Fruit fly (Drosophila melanogaster) whole organism, embryonic: Measurements from ENCODE around the gene AstC-R1.

ENCODE experiments used
- Abd-B ChIP-seq: fragments of 200-800 bp; sonication (Bioruptor generic); optimal IDR thresholded peaks from 2 replicates; lab custom pipeline; 2018; ENCODE audit warnings: missing biosample characterization, mild to moderate bottlenecking, missing genetic modification characterization, moderate library complexity
- Bgb ChIP-seq: fragments of 200-800 bp; sonication (Bioruptor generic); IDR thresholded peaks from 2 replicates; pipeline ENCODE4 v1.3.6; 2022; ENCODE audit warnings: missing biosample characterization, missing genetic modification characterization; ENCODE audit not compliant: partially characterized antibody
- CG10959 ChIP-seq: fragments of 200-800 bp; sonication (Bioruptor generic); IDR thresholded peaks from 2 replicates; pipeline ENCODE4 v1.3.6; 2022; ENCODE audit warnings: missing biosample characterization, missing genetic modification characterization
- CG11093 ChIP-seq: fragments of 200-800 bp; sonication (Bioruptor generic); IDR thresholded peaks from 3 replicates; pipeline ENCODE4 v1.3.6; 2022; ENCODE audit warnings: missing biosample characterization, missing genetic modification characterization
- CG12299 ChIP-seq: fragments of 200-800 bp; sonication (Bioruptor generic); optimal IDR thresholded peaks from 2 replicates; lab custom pipeline; 2018; ENCODE audit warnings: missing biosample characterization, mild to moderate bottlenecking, missing genetic modification characterization
- CG17361 ChIP-seq: fragments of 200-800 bp; sonication (Bioruptor generic); IDR thresholded peaks from 3 replicates; pipeline ENCODE4 v1.3.6; 2022; ENCODE audit warnings: missing biosample characterization, missing genetic modification characterization
- CG18619 ChIP-seq: fragments of 200-800 bp; sonication (Bioruptor generic); optimal IDR thresholded peaks from 3 replicates; lab custom pipeline; 2017; ENCODE audit warnings: missing biosample characterization, mild to moderate bottlenecking, missing genetic modification characterization
- CG3163 ChIP-seq: fragments of 200-800 bp; sonication (Bioruptor generic); optimal IDR thresholded peaks from 3 replicates; lab custom pipeline; 2016; ENCODE audit warnings: missing biosample characterization, missing genetic modification characterization
- CG34376 ChIP-seq: fragments of 200-800 bp; sonication (Bioruptor generic); optimal IDR thresholded peaks from 2 replicates; lab custom pipeline; 2018; ENCODE audit warnings: missing biosample characterization, mild to moderate bottlenecking, missing genetic modification characterization
- CG3995 ChIP-seq: fragments of 200-800 bp; sonication (Bioruptor generic); optimal IDR thresholded peaks from 3 replicates; lab custom pipeline; 2016; ENCODE audit warnings: missing biosample characterization, missing genetic modification characterization
- CG42726 ChIP-seq: fragments of 200-800 bp; sonication (Bioruptor generic); IDR thresholded peaks from 2 replicates; pipeline ENCODE4 v1.3.6; 2022; ENCODE audit warnings: missing biosample characterization, missing genetic modification characterization; ENCODE audit not compliant: partially characterized antibody
- CG4617 ChIP-seq: fragments of 200-800 bp; sonication (Bioruptor generic); optimal IDR thresholded peaks from 3 replicates; lab custom pipeline; 2016; ENCODE audit warnings: missing biosample characterization, missing genetic modification characterization, borderline replicate concordance
- CG6813 ChIP-seq: fragments of 200-800 bp; sonication (Bioruptor generic); optimal IDR thresholded peaks from 2 replicates; lab custom pipeline; 2017; ENCODE audit warnings: missing biosample characterization, missing genetic modification characterization, mild to moderate bottlenecking, moderate library complexity, missing genetic modification reagents
- CG7357 ChIP-seq: fragments of 200-800 bp; sonication (Bioruptor generic); IDR thresholded peaks from 3 replicates; pipeline ENCODE4 v1.3.6; 2022; ENCODE audit warnings: missing biosample characterization, missing genetic modification characterization
- CG7963 ChIP-seq: fragments of 200-800 bp; sonication (Bioruptor generic); IDR thresholded peaks from 3 replicates; pipeline ENCODE4 v1.3.6; 2022; ENCODE audit warnings: missing biosample characterization, missing genetic modification characterization; ENCODE audit not compliant: partially characterized antibody
- CG8290 ChIP-seq, 3 experiments: fragments of 200-800 bp; sonication (Bioruptor generic); optimal IDR thresholded peaks; 2 replicates each; lab custom pipeline; 2016 to 2019; ENCODE audit warnings: missing biosample characterization in 3 of 3, missing genetic modification characterization in 3 of 3, mild to moderate bottlenecking in 2 of 3, moderate library complexity in 1 of 3
- CG8924 ChIP-seq: fragments of 200-800 bp; optimal IDR thresholded peaks from 3 replicates; lab custom pipeline; 2019; ENCODE audit warnings: missing biosample characterization, mild to moderate bottlenecking, missing genetic modification characterization, moderate library complexity
- Doc3 ChIP-seq: fragments of 200-800 bp; sonication (Bioruptor generic); IDR thresholded peaks from 3 replicates; pipeline ENCODE4 v1.3.6; 2022; ENCODE audit warnings: missing biosample characterization, missing genetic modification characterization; ENCODE audit not compliant: partially characterized antibody
- HLH3B ChIP-seq: fragments of 200-800 bp; sonication (Bioruptor generic); IDR thresholded peaks from 2 replicates; pipeline ENCODE4 v1.3.6; 2022; ENCODE audit warnings: missing biosample characterization, missing genetic modification characterization
- Meics ChIP-seq: fragments of 200-800 bp; sonication (Bioruptor generic); optimal IDR thresholded peaks from 2 replicates; lab custom pipeline; 2017; ENCODE audit warnings: missing biosample characterization, mild to moderate bottlenecking, missing genetic modification characterization
- Mrtf ChIP-seq: fragments of 200-800 bp; sonication (Bioruptor generic); IDR thresholded peaks from 3 replicates; pipeline ENCODE4 v1.3.6; 2022; ENCODE audit warnings: missing biosample characterization, missing genetic modification characterization
- Oaz ChIP-seq: fragments of 200-800 bp; sonication (Bioruptor generic); IDR thresholded peaks from 2 replicates; pipeline ENCODE4 v1.3.6; 2022; ENCODE audit warnings: missing biosample characterization, missing genetic modification characterization
- Ptx1 ChIP-seq: fragments of 200-800 bp; sonication (Bioruptor generic); IDR thresholded peaks from 2 replicates; pipeline ENCODE4 v1.3.6; 2022; ENCODE audit warnings: missing biosample characterization, missing genetic modification characterization
- Ravus ChIP-seq: fragments of 200-800 bp; sonication (Bioruptor generic); IDR thresholded peaks from 2 replicates; pipeline ENCODE4 v1.3.6; 2022; ENCODE audit warnings: missing biosample characterization, missing genetic modification characterization
- Rfx ChIP-seq: fragments of 200-800 bp; sonication (Bioruptor generic); IDR thresholded peaks from 2 replicates; pipeline ENCODE4 v1.3.6; 2022; ENCODE audit warnings: missing biosample characterization, missing genetic modification characterization
- Rx ChIP-seq: fragments of 200-800 bp; sonication (Bioruptor generic); IDR thresholded peaks from 2 replicates; pipeline ENCODE4 v1.3.6; 2022; ENCODE audit warnings: missing biosample characterization, missing genetic modification characterization
- Xrp1 ChIP-seq: fragments of 200-800 bp; sonication (Bioruptor generic); IDR thresholded peaks from 2 replicates; pipeline ENCODE4 v1.3.6; 2022; ENCODE audit warnings: missing biosample characterization, missing genetic modification characterization
- az2 ChIP-seq: fragments of 200-800 bp; sonication (Bioruptor generic); optimal IDR thresholded peaks from 3 replicates; lab custom pipeline; 2016; ENCODE audit warnings: missing biosample characterization, missing genetic modification characterization
- bsh ChIP-seq, 2 experiments: fragments of 200-800 bp; sonication (Bioruptor generic); optimal IDR thresholded peaks; 2 replicates each; lab custom pipeline; 2017 to 2018; ENCODE audit warnings: mild to moderate bottlenecking in 2 of 2, missing biosample characterization in 2 of 2, missing genetic modification characterization in 2 of 2, moderate library complexity in 1 of 2
- cato ChIP-seq: fragments of 200-800 bp; sonication (Bioruptor generic); optimal IDR thresholded peaks from 2 replicates; lab custom pipeline; 2016; ENCODE audit warnings: missing biosample characterization, missing genetic modification characterization, borderline replicate concordance
- caup ChIP-seq: fragments of 200-800 bp; sonication (Bioruptor generic); optimal IDR thresholded peaks from 3 replicates; lab custom pipeline; 2017; ENCODE audit warnings: missing biosample characterization, mild to moderate bottlenecking, missing genetic modification characterization, moderate library complexity; ENCODE audit not compliant: severe bottlenecking
- chif ChIP-seq, 2 experiments: fragments of 200-800 bp; sonication (Bioruptor generic); optimal IDR thresholded peaks; 3 replicates each; lab custom pipeline; 2016; ENCODE audit warnings: missing biosample characterization in 2 of 2, missing genetic modification characterization in 2 of 2
- chm ChIP-seq: fragments of 200-800 bp; sonication (Bioruptor generic); IDR thresholded peaks from 2 replicates; pipeline ENCODE4 v1.3.6; 2022; ENCODE audit warnings: missing biosample characterization, missing genetic modification characterization
- gce ChIP-seq: fragments of 200-800 bp; sonication (Bioruptor generic); IDR thresholded peaks from 3 replicates; pipeline ENCODE4 v1.3.6; 2022; ENCODE audit warnings: missing biosample characterization, missing genetic modification characterization
- gt ChIP-seq: fragments of 200-800 bp; sonication (Bioruptor generic); IDR thresholded peaks from 2 replicates; pipeline ENCODE4 v1.3.6; 2022; ENCODE audit warnings: missing biosample characterization, missing genetic modification characterization
- inv ChIP-seq: fragments of 200-800 bp; sonication (Bioruptor generic); IDR thresholded peaks from 2 replicates; pipeline ENCODE4 v1.3.6; 2022; ENCODE audit warnings: missing biosample characterization, missing genetic modification characterization; ENCODE audit not compliant: partially characterized antibody
- lab ChIP-seq: fragments of 200-800 bp; sonication (Bioruptor generic); optimal IDR thresholded peaks from 3 replicates; lab custom pipeline; 2017; ENCODE audit warnings: missing biosample characterization, missing genetic modification characterization, mild to moderate bottlenecking, moderate library complexity, missing genetic modification reagents
- otp ChIP-seq: fragments of 200-800 bp; sonication (Bioruptor generic); IDR thresholded peaks from 3 replicates; pipeline ENCODE4, ENCODE4 v1.3.6; 2022; ENCODE audit warnings: missing biosample characterization, missing genetic modification characterization
- pan ChIP-seq, 4 experiments: fragments of >200 bp in 3 of 4; fragments of 200-800 bp in 1 of 4; sonication (Bioruptor generic) in 1 of 4; optimal IDR thresholded peaks in 3 of 4; IDR thresholded peaks in 1 of 4; 2 replicates each; pipeline versions ENCODE4 v1.3.6 to Lab custom; 2017 to 2022; ENCODE audit warnings: missing biosample characterization in 2 of 4, missing genetic modification characterization in 2 of 4, mixed read lengths in 1 of 4
- peb ChIP-seq: fragments of 200-800 bp; sonication (Bioruptor generic); IDR thresholded peaks from 2 replicates; pipeline ENCODE4 v1.3.6; 2022; ENCODE audit warnings: missing biosample characterization, missing genetic modification characterization
- pho ChIP-seq: fragments of 200-800 bp; sonication (Bioruptor generic); optimal IDR thresholded peaks from 2 replicates; lab custom pipeline; 2016; ENCODE audit warnings: missing biosample characterization, missing genetic modification characterization
- repo ChIP-seq: fragments of 200-800 bp; sonication (Bioruptor generic); optimal IDR thresholded peaks from 2 replicates; lab custom pipeline; 2016; ENCODE audit warnings: missing biosample characterization, missing genetic modification characterization
- row ChIP-seq: fragments of 200-800 bp; sonication (Bioruptor generic); IDR thresholded peaks from 3 replicates; pipeline ENCODE4 v1.3.6; 2022; ENCODE audit warnings: missing biosample characterization, missing genetic modification characterization
- shn ChIP-seq: fragments of 200-800 bp; sonication (Bioruptor generic); optimal IDR thresholded peaks from 3 replicates; lab custom pipeline; 2016; ENCODE audit warnings: missing biosample characterization, missing genetic modification characterization
- slou ChIP-seq: fragments of 200-800 bp; sonication (Bioruptor generic); optimal IDR thresholded peaks from 3 replicates; lab custom pipeline; 2016; ENCODE audit warnings: missing biosample characterization, missing genetic modification characterization
- sna ChIP-seq: fragments of 200-800 bp; sonication (Bioruptor generic); IDR thresholded peaks from 2 replicates; pipeline ENCODE4 v1.3.6; 2022; ENCODE audit warnings: missing biosample characterization, missing genetic modification characterization; ENCODE audit not compliant: partially characterized antibody
- wek ChIP-seq: fragments of 200-800 bp; sonication (Bioruptor generic); optimal IDR thresholded peaks from 3 replicates; lab custom pipeline; 2018; ENCODE audit warnings: missing biosample characterization, mild to moderate bottlenecking, missing genetic modification characterization, moderate library complexity
- zfh2 ChIP-seq: fragments of 200-800 bp; sonication (Bioruptor generic); optimal IDR thresholded peaks from 2 replicates; lab custom pipeline; 2016; ENCODE audit warnings: missing biosample characterization, missing genetic modification characterization

Gene AstC-R1

DNA sequence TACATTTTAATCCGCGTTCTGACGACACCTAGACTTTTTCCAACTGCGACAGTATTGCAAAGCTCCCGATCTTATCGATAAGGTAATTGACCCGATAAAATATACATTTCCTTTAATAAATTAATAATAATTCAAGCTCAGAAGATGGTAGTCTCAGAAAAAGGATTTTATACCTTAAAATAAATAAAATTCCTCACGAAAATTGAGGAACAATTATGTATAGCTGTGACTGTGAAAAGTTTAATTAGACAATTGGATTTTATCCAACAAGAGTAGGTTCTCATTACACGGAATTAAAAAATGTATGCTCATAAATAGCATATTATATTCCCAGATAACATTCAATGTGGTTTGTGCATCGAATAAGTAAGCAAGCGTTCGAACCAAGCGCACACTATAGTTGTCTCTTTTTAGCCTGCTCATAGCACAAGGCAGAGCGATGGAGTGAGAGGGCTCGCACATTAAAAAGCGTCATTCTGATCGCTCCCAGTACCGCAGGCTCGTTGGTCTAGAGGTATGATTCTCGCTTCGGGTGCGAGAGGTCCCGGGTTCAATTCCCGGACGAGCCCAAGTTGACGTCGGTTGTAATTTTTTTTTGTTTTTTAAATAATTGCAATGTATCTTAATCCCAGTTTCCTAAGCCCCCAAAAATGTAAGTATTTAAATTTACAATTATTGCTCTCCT is 58.0 kb downstream of the AstC-R1 start, which contains the start of the genes CG13380 and CG4174 (continued):
- TF ChIP-seq Meics: no peak
- TF ChIP-seq CG42726 (GFP tag; lab: Robert Waterston, UW): peak; percentile 92
- TF ChIP-seq CG10959 (GFP tag; lab: Robert Waterston, UW): no peak
- TF ChIP-seq Xrp1 (GFP tag; lab: Robert Waterston, UW): peak; percentile 16; the same call in 1 of the 2 replicates
- no peak for TF ChIP-seq HLH3B
- TF ChIP-seq peb (GFP tag; lab: Robert Waterston, UW): no peak
- no peak for TF ChIP-seq CG7357 (GFP tag; lab: Robert Waterston, UW)
- TF ChIP-seq CG11093 (GFP tag; lab: Robert Waterston, UW): no peak
- TF ChIP-seq shn: no peak
- TF ChIP-seq CG7963 (GFP tag; lab: Robert Waterston, UW): peak; percentile 95
- no peak for TF ChIP-seq CG34376 (GFP tag; lab: Kevin White, UChicago)
- TF ChIP-seq CG3995: no peak
- no peak for TF ChIP-seq CG8924
- TF ChIP-seq Oaz: no peak
- no peak for TF ChIP-seq gce
- TF ChIP-seq pho: no peak
- TF ChIP-seq CG17361 (GFP tag; lab: Robert Waterston, UW): no peak
- TF ChIP-seq CG6813: no peak
- peak; percentile 73 for TF ChIP-seq chm (GFP tag; lab: Robert Waterston, UW)
- TF ChIP-seq inv (GFP tag; lab: Robert Waterston, UW): peak; percentile 55; the same call in 1 of the 2 replicates
- TF ChIP-seq Ptx1: no peak
- peak; percentile 60; the same call in 1 of the 2 replicates for TF ChIP-seq Rfx
- no peak for TF ChIP-seq CG4617 (GFP tag; lab: Kevin White, UChicago)
- no peak for TF ChIP-seq pan (optimal IDR thresholded peaks at IDR 0.05; lab: Kevin White, UChicago)
- peak in 1 of 2 experiments; percentile 44 for TF ChIP-seq pan (GFP tag; optimal IDR thresholded peaks at IDR 0.05 in 1 of 2, IDR thresholded peaks at IDR 0.05 in 1 of 2)
- no peak for TF ChIP-seq repo
- peak in 1 of 2 experiments; percentile 20 for TF ChIP-seq chif (GFP tag; optimal IDR thresholded peaks at IDR 0.05; lab: Kevin White, UChicago)
- no peak for TF ChIP-seq zfh2 (GFP tag; lab: Kevin White, UChicago)
- TF ChIP-seq slou: no peak
- no peak for TF ChIP-seq CG3163 (GFP tag; lab: Kevin White, UChicago)
- TF ChIP-seq CG12299 (tag; lab: Kevin White, UChicago): no peak
- no peak for TF ChIP-seq row (GFP tag; lab: Robert Waterston, UW)
- peak; percentile 56; the same call in 1 of the 2 replicates for TF ChIP-seq sna (GFP tag; lab: Robert Waterston, UW)
- TF ChIP-seq lab (GFP tag; lab: Kevin White, UChicago): no peak
- no peak for TF ChIP-seq Rx
- TF ChIP-seq wek (GFP tag; lab: Kevin White, UChicago): no peak
- no peak for TF ChIP-seq CG18619
- no peak for TF ChIP-seq Mrtf (GFP tag; lab: Robert Waterston, UW)
- peak; percentile 90 for TF ChIP-seq Bgb
- no peak for TF ChIP-seq caup
- peak; percentile 58 for TF ChIP-seq CG8290 (GFP tag; optimal IDR thresholded peaks at IDR 0.05; lab: Kevin White, UChicago)
- no peak for TF ChIP-seq CG8290 (tag; optimal IDR thresholded peaks at IDR 0.05; lab: Kevin White, UChicago)
- TF ChIP-seq Doc3: peak; percentile 31; the same call in 1 of the 3 replicates
- TF ChIP-seq Ravus: no peak
- peak; percentile 10 for TF ChIP-seq Abd-B (GFP tag; lab: Kevin White, UChicago)
- no peak for TF ChIP-seq az2 (GFP tag; lab: Kevin White, UChicago)
- no peak for TF ChIP-seq bsh (GFP tag; optimal IDR thresholded peaks at IDR 0.05; lab: Kevin White, UChicago)
- no peak for TF ChIP-seq gt
- no peak for TF ChIP-seq cato (GFP tag; lab: Kevin White, UChicago)
- TF ChIP-seq otp (GFP tag; lab: Robert Waterston, UW): no peak
